Worm (Caenorhabditis elegans): Measurements from ENCODE around the gene srx-59.

DNA sequence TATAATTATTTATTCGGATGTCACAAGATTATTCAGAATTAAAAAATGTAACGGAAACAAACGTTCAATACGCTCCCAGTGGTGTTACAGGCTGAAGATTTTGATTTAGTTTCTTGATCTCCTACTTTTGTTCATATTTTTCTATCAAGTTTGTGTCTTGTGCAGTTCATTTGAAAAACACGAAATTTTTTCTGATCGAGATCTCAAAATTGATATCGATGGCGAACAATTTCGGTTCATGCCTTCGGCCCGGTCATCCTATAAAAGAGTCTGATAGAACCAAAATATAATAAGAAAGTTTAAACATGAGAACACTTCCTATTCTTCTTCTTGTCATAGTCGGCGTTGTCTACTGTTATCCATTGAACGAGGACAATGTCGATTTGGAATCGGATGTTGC, 35.6 kb downstream of the srx-59 start, which contains the start of gene drd-10:
- TF ChIP-seq him-1 (tag; optimal IDR thresholded peaks at IDR 0.05) (no peak), W03F9.2 (tag; optimal IDR thresholded peaks at IDR 0.05) (no peak), dao-5 (tag; optimal IDR thresholded peaks at IDR 0.05) (no peak)

Measured in whole organism, L4/young adult.